Fruit fly (Drosophila melanogaster) whole organism, adult: ENCODE results near the gene jvl.

ENCODE experiments used
- bab1 ChIP-seq: fragments of 200-800 bp; sonication (Bioruptor generic); optimal IDR thresholded peaks from 3 replicates; lab custom pipeline; 2019; ENCODE audit warnings: missing biosample characterization, mild to moderate bottlenecking, missing genetic modification characterization, moderate library complexity
- kay ChIP-seq: fragments of 200-800 bp; sonication (Bioruptor generic); peaks from one replicate; lab custom pipeline; 2016; ENCODE audit warnings: missing biosample characterization, missing genetic modification characterization, borderline replicate concordance

DNA sequence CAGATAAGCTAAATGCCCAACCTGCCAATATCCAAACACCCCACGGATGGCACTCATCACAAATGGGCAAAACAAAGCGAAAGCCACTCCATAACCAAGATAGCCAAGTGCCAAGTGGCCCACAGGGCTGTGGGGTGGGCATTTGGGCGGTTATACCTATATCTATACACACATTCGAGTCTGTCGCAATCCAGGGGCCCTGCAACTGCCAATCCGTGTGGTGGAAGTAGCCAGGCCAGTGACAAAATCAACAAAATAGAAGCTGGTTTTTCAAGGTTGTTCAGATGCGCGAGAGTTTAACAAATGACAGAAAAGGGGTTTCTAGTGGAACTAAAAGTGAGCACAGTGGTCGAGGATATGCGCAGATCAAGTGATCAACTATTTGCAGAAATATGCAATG is 46.3 kb upstream of the jvl start:
- TF ChIP-seq kay (GFP tag; lab: Kevin White, UChicago), result no peak
- no peak for TF ChIP-seq bab1 (GFP tag; lab: Kevin White, UChicago)
